Worm (Caenorhabditis elegans): ENCODE measurements around the gene W08F4.10.
A peak's percentile ranks its signal among the peaks of the same experiment; 100 is the strongest.

W08F4.10 gene

ce11 chrII:581983-582382, 9.0 kb downstream of the W08F4.10 start (continued):
- no peak for TF ChIP-seq mes-4 (tag; optimal IDR thresholded peaks at IDR 0.05)
- no peak for TF ChIP-seq attf-3 (GFP tag; conservative IDR thresholded peaks at IDR 0.05)
- TF ChIP-seq Y79H2A.3 (GFP tag; conservative IDR thresholded peaks at IDR 0.05), result 0 out of 2 replicates have a peak, but pooled peaks have one; percentile 7
- TF ChIP-seq sptf-2 (GFP tag; optimal IDR thresholded peaks at IDR 0.05), result no peak
- TF ChIP-seq ceh-100 (GFP tag; IDR thresholded peaks at IDR 0.05), result no peak
- peak; percentile 32; the same call in 1 of the 2 replicates for TF ChIP-seq D2030.7 (GFP tag; IDR thresholded peaks at IDR 0.05)
- no peak for TF ChIP-seq hmg-20 (GFP tag; IDR thresholded peaks at IDR 0.05)
- TF ChIP-seq hlh-26 (GFP tag; conservative IDR thresholded peaks at IDR 0.05), result no peak
- TF ChIP-seq F33H1.4 (GFP tag; IDR thresholded peaks at IDR 0.05), result no peak
- TF ChIP-seq aptf-3 (GFP tag; IDR thresholded peaks at IDR 0.05), result no peak
- TF ChIP-seq F23B12.7 (tag; optimal IDR thresholded peaks at IDR 0.05; ENCODE audit: insufficient read depth), result no peak
- TF ChIP-seq ztf-6 (GFP tag; IDR thresholded peaks at IDR 0.05), result no peak
- TF ChIP-seq Y53G8AR.9 (GFP tag; conservative IDR thresholded peaks at IDR 0.05), result 0 out of 2 replicates have a peak, but pooled peaks have one; percentile 51
- no peak for TF ChIP-seq bed-1 (GFP tag; IDR thresholded peaks at IDR 0.05)
- no peak for TF ChIP-seq rpc-1 (optimal IDR thresholded peaks at IDR 0.05)
- TF ChIP-seq rpc-1 (tag; optimal IDR thresholded peaks at IDR 0.05), result no peak
- no peak for TF ChIP-seq hlh-12 (tag; optimal IDR thresholded peaks at IDR 0.05)
- TF ChIP-seq B0019.2 (GFP tag; conservative IDR thresholded peaks at IDR 0.05), result no peak
- TF ChIP-seq let-526 (GFP tag; IDR thresholded peaks at IDR 0.05), result no peak
- no peak for TF ChIP-seq attf-5 (GFP tag; optimal IDR thresholded peaks at IDR 0.05)
- TF ChIP-seq repo-1 (tag; optimal IDR thresholded peaks at IDR 0.05), result no peak
- no peak for TF ChIP-seq T07F8.4 (tag; optimal IDR thresholded peaks at IDR 0.05)
- TF ChIP-seq K12H6.12 (tag; optimal IDR thresholded peaks at IDR 0.05), result no peak
- 0 out of 2 replicates have a peak, but pooled peaks have one; percentile 8 for TF ChIP-seq ztf-25 (GFP tag; IDR thresholded peaks at IDR 0.05)
- TF ChIP-seq ccch-3 (GFP tag; optimal IDR thresholded peaks at IDR 0.05), result no peak
- peak; percentile 9 for TF ChIP-seq xnd-1 (tag; optimal IDR thresholded peaks at IDR 0.05)
- TF ChIP-seq ztf-3 (GFP tag; optimal IDR thresholded peaks at IDR 0.05), result no peak
- no peak for TF ChIP-seq C06A6.2 (GFP tag; conservative IDR thresholded peaks at IDR 0.05)
- TF ChIP-seq F37B4.10 (GFP tag; IDR thresholded peaks at IDR 0.05), result no peak
- no peak for TF ChIP-seq T26A5.8 (tag; optimal IDR thresholded peaks at IDR 0.05)
- TF ChIP-seq nhr-120 (GFP tag; IDR thresholded peaks at IDR 0.05), result no peak
- TF ChIP-seq ceh-58 (GFP tag; IDR thresholded peaks at IDR 0.05), result no peak
- TF ChIP-seq madf-10 (tag; optimal IDR thresholded peaks at IDR 0.05), result no peak
- TF ChIP-seq lin-26 (GFP tag; IDR thresholded peaks at IDR 0.05), result no peak
- no peak for TF ChIP-seq lir-1 (GFP tag; conservative IDR thresholded peaks at IDR 0.05)
- no peak for TF ChIP-seq tbx-9 (tag; optimal IDR thresholded peaks at IDR 0.05; ENCODE audit: borderline replicate concordance)
- TF ChIP-seq lag-1 (GFP tag; IDR thresholded peaks at IDR 0.05), result no peak
- TF ChIP-seq snpc-1.1 (tag; optimal IDR thresholded peaks at IDR 0.05; ENCODE audit: insufficient read depth), result no peak

- TF ChIP-seq lin-40 (tag; optimal IDR thresholded peaks at IDR 0.05), result no peak
- no peak for TF ChIP-seq ceh-40 (GFP tag; IDR thresholded peaks at IDR 0.05)
- TF ChIP-seq madf-6 (GFP tag; IDR thresholded peaks at IDR 0.05), result peak; percentile 87
- no peak for TF ChIP-seq attf-6 (GFP tag; IDR thresholded peaks at IDR 0.05)
- no peak for TF ChIP-seq F37B4.10 (GFP tag; IDR thresholded peaks at IDR 0.05)
- no peak for TF ChIP-seq rpc-1 (optimal IDR thresholded peaks at IDR 0.05)
- TF ChIP-seq rpc-1 (tag; optimal IDR thresholded peaks at IDR 0.05), result no peak
- TF ChIP-seq unc-62 (GFP tag; optimal IDR thresholded peaks at IDR 0.05), result no peak
- no peak for TF ChIP-seq C17E4.6 (GFP tag; IDR thresholded peaks at IDR 0.05)
- TF ChIP-seq snpc-1.3 (tag; optimal IDR thresholded peaks at IDR 0.05; ENCODE audit: insufficient read depth), result peak; percentile 27
- TF ChIP-seq akir-1 (GFP tag; optimal IDR thresholded peaks at IDR 0.05), result no peak
- no peak for TF ChIP-seq F55B11.4 (tag; optimal IDR thresholded peaks at IDR 0.05; ENCODE audit: borderline replicate concordance, insufficient read depth)
- no peak for TF ChIP-seq K11D2.4 (GFP tag; IDR thresholded peaks at IDR 0.05)
- no peak for TF ChIP-seq zim-3 (tag; optimal IDR thresholded peaks at IDR 0.05)
- TF ChIP-seq rcor-1 (GFP tag; IDR thresholded peaks at IDR 0.05), result peak; percentile 19; the same call in 1 of the 2 replicates
- peak; percentile 63 for TF ChIP-seq mcd-1 (GFP tag; IDR thresholded peaks at IDR 0.05)
- TF ChIP-seq K12H6.12 (tag; optimal IDR thresholded peaks at IDR 0.05), result no peak
These were observed 10.8 kb downstream of the W08F4.10 start, which contains the start of the genes cdc-37 and W08F4.3 for ce11 chrII:580189-580643. Gene cdc-37, minus strand, starts transcription at chrII:580593. Gene W08F4.3, plus strand, starts transcription at chrII:580602.

Data from whole organism, young adult.